Fruit fly (Drosophila melanogaster) whole organism, prepupa: ENCODE results near the gene aux.

Source experiments
- Blimp-1 ChIP-seq: fragments of 200-800 bp; sonication (Bioruptor generic); optimal IDR thresholded peaks from 3 replicates; lab custom pipeline; 2017; ENCODE audit warnings: missing biosample characterization, missing genetic modification characterization, mild to moderate bottlenecking, moderate library complexity, missing genetic modification reagents
- CG10631 ChIP-seq: fragments of 200-800 bp; sonication (Bioruptor generic); optimal IDR thresholded peaks from 2 replicates; lab custom pipeline; 2016; ENCODE audit warnings: missing biosample characterization, missing genetic modification characterization
- CG10669 ChIP-seq: fragments of 200-800 bp; sonication (Bioruptor generic); optimal IDR thresholded peaks from 3 replicates; lab custom pipeline; 2018; ENCODE audit warnings: missing biosample characterization, mild to moderate bottlenecking, missing genetic modification characterization, moderate library complexity
- CG11294 ChIP-seq: fragments of 200-800 bp; sonication (Bioruptor generic); IDR thresholded peaks from 2 replicates; pipeline ENCODE4 v1.3.6; 2022; ENCODE audit warnings: missing biosample characterization, missing genetic modification characterization
- CG11902 ChIP-seq: fragments of 200-800 bp; sonication (Bioruptor generic); optimal IDR thresholded peaks from 3 replicates; lab custom pipeline; 2016; ENCODE audit warnings: missing biosample characterization, missing genetic modification characterization
- CG15336 ChIP-seq: fragments of 200-800 bp; sonication (Bioruptor generic); IDR thresholded peaks from 2 replicates; pipeline ENCODE4 v1.3.6; 2022; ENCODE audit warnings: missing biosample characterization, missing genetic modification characterization
- CG1621 ChIP-seq: fragments of 200-800 bp; sonication (Bioruptor generic); optimal IDR thresholded peaks from 3 replicates; lab custom pipeline; 2018; ENCODE audit warnings: missing biosample characterization, mild to moderate bottlenecking, missing genetic modification characterization
- CG16779 ChIP-seq: fragments of 200-800 bp; sonication (Bioruptor generic); optimal IDR thresholded peaks from 3 replicates; lab custom pipeline; 2017; ENCODE audit warnings: missing biosample characterization, mild to moderate bottlenecking, missing genetic modification characterization
- CG3032 ChIP-seq: fragments of 200-800 bp; optimal IDR thresholded peaks from 2 replicates; lab custom pipeline; 2019; ENCODE audit warnings: missing biosample characterization, mild to moderate bottlenecking, missing genetic modification characterization, moderate library complexity
- CG34406 ChIP-seq: fragments of 200-800 bp; sonication (Bioruptor generic); optimal IDR thresholded peaks from 3 replicates; lab custom pipeline; 2016; ENCODE audit warnings: missing biosample characterization, missing genetic modification characterization
- CG3919 ChIP-seq: fragments of 200-800 bp; sonication (Bioruptor generic); optimal IDR thresholded peaks from 3 replicates; lab custom pipeline; 2016; ENCODE audit warnings: missing biosample characterization, missing genetic modification characterization
- CG4318 ChIP-seq: fragments of 200-800 bp; sonication (Bioruptor generic); optimal IDR thresholded peaks from 3 replicates; lab custom pipeline; 2017; ENCODE audit warnings: missing biosample characterization, mild to moderate bottlenecking, missing genetic modification characterization
- CG6163 ChIP-seq: fragments of 200-800 bp; sonication (Bioruptor generic); IDR thresholded peaks from 3 replicates; pipeline ENCODE4 v1.3.6; 2022; ENCODE audit warnings: missing biosample characterization, missing genetic modification characterization
- CG6276 ChIP-seq: fragments of 200-800 bp; sonication (Bioruptor generic); optimal IDR thresholded peaks from 2 replicates; lab custom pipeline; 2017; ENCODE audit warnings: missing biosample characterization, mild to moderate bottlenecking, missing genetic modification characterization
- CG6792 ChIP-seq: fragments of 200-800 bp; sonication (Bioruptor generic); optimal IDR thresholded peaks from 3 replicates; lab custom pipeline; 2016; ENCODE audit warnings: missing biosample characterization, missing genetic modification characterization
- CG6808 ChIP-seq: fragments of 200-800 bp; sonication (Bioruptor generic); optimal IDR thresholded peaks from 3 replicates; lab custom pipeline; 2017; ENCODE audit warnings: missing biosample characterization, missing genetic modification characterization, mild to moderate bottlenecking, moderate library complexity, missing genetic modification reagents
- CG7368 ChIP-seq: fragments of 200-800 bp; sonication (Bioruptor generic); optimal IDR thresholded peaks from 3 replicates; lab custom pipeline; 2016; ENCODE audit warnings: missing biosample characterization, missing genetic modification characterization
- CG8119 ChIP-seq: fragments of 200-800 bp; sonication (Bioruptor generic); IDR thresholded peaks from 3 replicates; pipeline ENCODE4 v1.3.6; 2022; ENCODE audit warnings: missing biosample characterization, missing genetic modification characterization
- CG8319 ChIP-seq: fragments of 200-800 bp; sonication (Bioruptor generic); optimal IDR thresholded peaks from 3 replicates; lab custom pipeline; 2016; ENCODE audit warnings: missing biosample characterization, missing genetic modification characterization
- CG8632 ChIP-seq: fragments of 200-800 bp; sonication (Bioruptor generic); optimal IDR thresholded peaks from 3 replicates; lab custom pipeline; 2016; ENCODE audit warnings: missing biosample characterization, missing genetic modification characterization
- CG9139 ChIP-seq: fragments of 200-800 bp; sonication (Bioruptor generic); optimal IDR thresholded peaks from 3 replicates; lab custom pipeline; 2017; ENCODE audit warnings: missing biosample characterization, mild to moderate bottlenecking, missing genetic modification characterization
- Eip75B ChIP-seq: fragments of 200-800 bp; sonication (Bioruptor generic); optimal IDR thresholded peaks from 3 replicates; lab custom pipeline; 2016; ENCODE audit warnings: missing biosample characterization, missing genetic modification characterization
- Eip78C ChIP-seq: fragments of 200-800 bp; sonication (Bioruptor generic); peaks from one replicate; lab custom pipeline; 2016; ENCODE audit warnings: missing biosample characterization, missing genetic modification characterization
- Eip93F ChIP-seq: fragments of 200-800 bp; sonication (Bioruptor generic); optimal IDR thresholded peaks from 2 replicates; lab custom pipeline; 2016; ENCODE audit warnings: missing biosample characterization, mild to moderate bottlenecking, missing genetic modification characterization
- Ets96B ChIP-seq: fragments of 200-800 bp; optimal IDR thresholded peaks from 2 replicates; lab custom pipeline; 2019; ENCODE audit warnings: missing biosample characterization, mild to moderate bottlenecking, missing genetic modification characterization, moderate library complexity
- Hr38 ChIP-seq: sonication (Bioruptor generic); optimal IDR thresholded peaks from 2 replicates; lab custom pipeline; 2016; ENCODE audit warnings: missing biosample characterization, missing genetic modification characterization
- Hr39 ChIP-seq: fragments of 200-800 bp; sonication (Bioruptor generic); optimal IDR thresholded peaks from 2 replicates; lab custom pipeline; 2016; ENCODE audit warnings: missing biosample characterization, missing genetic modification characterization
- Hr4 ChIP-seq: fragments of 200-800 bp; sonication (Bioruptor generic); optimal IDR thresholded peaks from 3 replicates; lab custom pipeline; 2016; ENCODE audit warnings: missing biosample characterization, missing genetic modification characterization
- Lpt ChIP-seq: fragments of 200-800 bp; sonication (Bioruptor generic); optimal IDR thresholded peaks from 3 replicates; lab custom pipeline; 2016; ENCODE audit warnings: missing biosample characterization, missing genetic modification characterization
- Smox ChIP-seq: fragments of 200-800 bp; sonication (Bioruptor generic); optimal IDR thresholded peaks from 3 replicates; lab custom pipeline; 2016; ENCODE audit warnings: missing biosample characterization, missing genetic modification characterization
- Sox14 ChIP-seq: fragments of 200-800 bp; sonication (Bioruptor generic); optimal IDR thresholded peaks from 3 replicates; lab custom pipeline; 2016; ENCODE audit warnings: missing biosample characterization, missing genetic modification characterization
- achi ChIP-seq: fragments of 200-800 bp; sonication (Bioruptor generic); optimal IDR thresholded peaks from 3 replicates; lab custom pipeline; 2016; ENCODE audit warnings: missing biosample characterization, missing genetic modification characterization
- acj6 ChIP-seq: fragments of 200-800 bp; sonication (Bioruptor generic); optimal IDR thresholded peaks from 3 replicates; lab custom pipeline; 2016; ENCODE audit warnings: missing biosample characterization, missing genetic modification characterization
- cyc ChIP-seq: fragments of 200-800 bp; sonication (Bioruptor generic); optimal IDR thresholded peaks from 3 replicates; lab custom pipeline; 2016; ENCODE audit warnings: missing biosample characterization, missing genetic modification characterization
- dsx ChIP-seq: fragments of 200-800 bp; optimal IDR thresholded peaks from 3 replicates; lab custom pipeline; 2019; ENCODE audit warnings: missing biosample characterization, mild to moderate bottlenecking, missing genetic modification characterization, moderate library complexity; ENCODE audit not compliant: poor library complexity, severe bottlenecking
- eg ChIP-seq: fragments of 200-800 bp; sonication (Bioruptor generic); IDR thresholded peaks from 3 replicates; pipeline ENCODE4 v1.3.6; 2022; ENCODE audit warnings: missing biosample characterization, missing genetic modification characterization
- esn ChIP-seq: fragments of 200-800 bp; sonication (Bioruptor generic); optimal IDR thresholded peaks from 2 replicates; lab custom pipeline; 2016; ENCODE audit warnings: missing biosample characterization, mild to moderate bottlenecking, missing genetic modification characterization, moderate library complexity
- fd59A ChIP-seq: fragments of 200-800 bp; sonication (Bioruptor generic); optimal IDR thresholded peaks from 2 replicates; lab custom pipeline; 2017; ENCODE audit warnings: missing biosample characterization, mild to moderate bottlenecking, missing genetic modification characterization, missing genetic modification reagents
- fd85E ChIP-seq: fragments of 200-800 bp; sonication (Bioruptor generic); optimal IDR thresholded peaks from 3 replicates; lab custom pipeline; 2016; ENCODE audit warnings: missing biosample characterization, missing genetic modification characterization
- fkh ChIP-seq: fragments of 200-800 bp; sonication (Bioruptor generic); optimal IDR thresholded peaks from 3 replicates; lab custom pipeline; 2017; ENCODE audit warnings: missing biosample characterization, mild to moderate bottlenecking, missing genetic modification characterization, moderate library complexity
- pdm3 ChIP-seq: fragments of 200-800 bp; sonication (Bioruptor generic); optimal IDR thresholded peaks from 3 replicates; lab custom pipeline; 2016; ENCODE audit warnings: missing biosample characterization, missing genetic modification characterization
- salr ChIP-seq, 2 experiments: fragments of 200-800 bp; sonication (Bioruptor generic); optimal IDR thresholded peaks; 3 replicates each; lab custom pipeline; 2016 to 2018; ENCODE audit warnings: missing biosample characterization in 2 of 2, missing genetic modification characterization in 2 of 2, mild to moderate bottlenecking in 1 of 2
- ss ChIP-seq, 2 experiments: fragments of 200-800 bp; sonication (Bioruptor generic); optimal IDR thresholded peaks; 2 replicates in 1 of 2; 3 replicates in 1 of 2; lab custom pipeline; 2017 to 2018; ENCODE audit warnings: mild to moderate bottlenecking in 2 of 2, missing biosample characterization in 2 of 2, missing genetic modification characterization in 2 of 2, moderate library complexity in 1 of 2
- svp ChIP-seq: fragments of 200-800 bp; sonication (Bioruptor generic); peaks from one replicate; lab custom pipeline; 2016; ENCODE audit warnings: missing biosample characterization, missing genetic modification characterization
- vri ChIP-seq: fragments of 200-800 bp; sonication (Bioruptor generic); optimal IDR thresholded peaks from 3 replicates; lab custom pipeline; 2016; ENCODE audit warnings: missing biosample characterization, mild to moderate bottlenecking, missing genetic modification characterization

Gene aux

dm6 chr3R:4214038-4214437 is 2.5 kb downstream of the aux start (continued):
- TF ChIP-seq CG16779 (tag; lab: Kevin White, UChicago), result peak; percentile 65
- peak; percentile 88 for TF ChIP-seq CG10669 (GFP tag; lab: Kevin White, UChicago)
- TF ChIP-seq CG8319, result peak; percentile 85
- peak; percentile 88 for TF ChIP-seq fd59A (GFP tag; lab: Kevin White, UChicago)
- peak; percentile 91 for TF ChIP-seq Eip75B (GFP tag; lab: Kevin White, UChicago)
- TF ChIP-seq CG34406 (GFP tag; lab: Kevin White, UChicago), result peak; percentile 77
- TF ChIP-seq pdm3 (GFP tag; lab: Kevin White, UChicago), result peak; percentile 89
- TF ChIP-seq acj6 (GFP tag; lab: Kevin White, UChicago), result peak; percentile 91
- peak; percentile 89 for TF ChIP-seq Ets96B
- TF ChIP-seq CG4318 (GFP tag; lab: Kevin White, UChicago), result peak; percentile 80
- TF ChIP-seq Hr4, result peak; percentile 90
- peak; percentile 93 for TF ChIP-seq CG7368
- TF ChIP-seq CG6808 (GFP tag; lab: Kevin White, UChicago), result peak; percentile 87
- TF ChIP-seq CG3032 (tag; lab: Kevin White, UChicago), result peak; percentile 87
- TF ChIP-seq Hr38 (GFP tag; lab: Kevin White, UChicago), result peak; percentile 52
- peak; percentile 73 for TF ChIP-seq CG6276 (GFP tag; lab: Kevin White, UChicago)
- peak; percentile 89 for TF ChIP-seq CG1621 (tag; lab: Kevin White, UChicago)
- peak; percentile 94 for TF ChIP-seq svp (GFP tag; lab: Kevin White, UChicago)
- TF ChIP-seq fd85E (GFP tag; lab: Kevin White, UChicago), result peak; percentile 55
- no peak for TF ChIP-seq fkh (GFP tag; lab: Kevin White, UChicago)
- TF ChIP-seq vri (GFP tag; lab: Kevin White, UChicago), result peak; percentile 66
- TF ChIP-seq CG10631, result peak; percentile 85
- TF ChIP-seq Sox14 (GFP tag; lab: Kevin White, UChicago), result peak; percentile 88
- TF ChIP-seq salr (GFP tag; optimal IDR thresholded peaks at IDR 0.05; lab: Kevin White, UChicago), result peak; percentile 54 to 84

DNA sequence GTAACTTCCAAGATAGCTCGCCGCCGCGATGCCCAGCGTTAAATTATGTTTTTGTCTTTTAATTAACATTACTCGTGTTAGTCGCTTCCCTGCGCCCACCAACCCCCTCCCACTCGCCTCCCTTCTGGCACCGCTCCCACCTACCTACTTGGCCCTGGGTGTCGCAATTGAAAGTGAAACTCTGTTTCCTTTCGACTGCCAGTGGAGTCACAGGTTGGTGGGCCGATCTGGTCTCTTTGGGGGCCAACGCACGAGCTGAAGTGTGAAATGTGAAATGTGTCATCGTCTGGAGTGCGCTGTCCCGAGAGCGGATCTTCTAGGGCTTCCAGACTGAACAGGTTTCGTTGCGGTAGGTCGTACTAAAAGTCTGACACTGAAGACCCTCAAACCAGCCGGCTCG is 3.0 kb downstream of the aux start:
- peak; percentile 10 for TF ChIP-seq Eip78C (GFP tag; lab: Kevin White, UChicago)
- no peak for TF ChIP-seq fd85E (GFP tag; lab: Kevin White, UChicago)
- peak; percentile 59 for TF ChIP-seq Blimp-1

DNA sequence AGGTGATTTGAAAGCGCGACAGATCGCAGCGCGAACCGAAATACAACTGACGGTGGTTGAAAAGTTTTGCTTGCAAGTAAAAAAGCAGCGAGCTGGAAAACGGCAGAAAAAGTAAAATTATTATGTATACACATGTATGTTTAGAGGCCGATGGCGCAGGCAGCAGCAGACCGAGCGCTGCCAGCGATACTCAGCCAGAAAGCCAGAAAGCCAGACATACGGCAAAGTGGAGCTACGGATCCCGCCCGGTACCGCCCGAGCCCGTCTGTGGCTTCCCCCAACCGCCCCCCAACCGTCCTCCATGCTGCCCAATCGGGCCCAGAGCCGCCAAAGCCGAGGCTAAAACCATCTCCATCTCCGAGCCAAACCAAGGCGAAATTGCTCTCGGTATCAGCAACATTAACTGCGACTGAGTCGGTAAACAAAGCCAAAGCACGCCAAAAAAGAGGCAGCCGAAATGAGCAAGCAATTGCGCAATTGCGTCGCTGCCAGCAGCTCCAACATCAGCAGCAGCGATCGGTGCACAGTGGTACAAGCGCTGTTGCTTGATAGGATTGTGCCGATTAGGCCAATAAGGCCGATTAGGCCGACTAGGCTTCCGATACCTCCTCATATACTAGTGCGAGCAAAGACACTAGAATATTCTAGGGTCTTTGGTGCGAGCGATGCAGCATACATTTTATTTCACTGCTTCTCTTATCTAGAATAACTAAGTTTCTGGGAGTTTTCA is 3.8 kb downstream of the aux start, which contains the start of gene CG14636:
Gene CG14636 (minus strand): TSS at position 51 of the 730 bp plus-strand sequence.
- TF ChIP-seq CG9139 (GFP tag; lab: Kevin White, UChicago), result no peak
- peak; percentile 13 for TF ChIP-seq fd85E (GFP tag; lab: Kevin White, UChicago)
- TF ChIP-seq CG3919 (GFP tag; lab: Kevin White, UChicago), result peak; percentile 70
- peak; percentile 47 for TF ChIP-seq CG3032 (tag; lab: Kevin White, UChicago)
- peak; percentile 69 for TF ChIP-seq eg
- TF ChIP-seq CG11902 (GFP tag; lab: Kevin White, UChicago), result peak; percentile 66
- peak; percentile 46 for TF ChIP-seq CG6792 (GFP tag; lab: Kevin White, UChicago)
- peak in 1 of 2 experiments; percentile 10 for TF ChIP-seq salr (GFP tag; optimal IDR thresholded peaks at IDR 0.05; lab: Kevin White, UChicago)
- TF ChIP-seq fd59A (GFP tag; lab: Kevin White, UChicago), result peak; percentile 27
- no peak for TF ChIP-seq Smox
- peak; percentile 72 for TF ChIP-seq fkh (GFP tag; lab: Kevin White, UChicago)
- peak; percentile 94 for TF ChIP-seq Eip78C (GFP tag; lab: Kevin White, UChicago)
- peak; percentile 52 for TF ChIP-seq Lpt (GFP tag; lab: Kevin White, UChicago)
- TF ChIP-seq Eip75B (GFP tag; lab: Kevin White, UChicago), result no peak
- TF ChIP-seq dsx (GFP tag; lab: Kevin White, UChicago), result peak; percentile 25
- peak; percentile 79 for TF ChIP-seq CG15336
- no peak for TF ChIP-seq Blimp-1
- TF ChIP-seq CG8319, result peak; percentile 66
- TF ChIP-seq CG34406 (GFP tag; lab: Kevin White, UChicago), result no peak
- TF ChIP-seq CG8119, result peak; percentile 80
- TF ChIP-seq CG4318 (GFP tag; lab: Kevin White, UChicago), result peak; percentile 64
- peak; percentile 55 for TF ChIP-seq CG11294 (GFP tag; lab: Robert Waterston, UW)
- TF ChIP-seq achi (GFP tag; lab: Kevin White, UChicago), result peak; percentile 77
- TF ChIP-seq CG1621 (tag; lab: Kevin White, UChicago), result no peak
- TF ChIP-seq ss (GFP tag; optimal IDR thresholded peaks at IDR 0.05; lab: Kevin White, UChicago), result peak; percentile 3 to 35
- TF ChIP-seq Hr39, result peak; percentile 72
- peak; percentile 56 for TF ChIP-seq cyc
- peak; percentile 80 for TF ChIP-seq CG6163 (GFP tag; lab: Robert Waterston, UW)
- peak; percentile 44 for TF ChIP-seq esn (GFP tag; lab: Kevin White, UChicago)
- TF ChIP-seq CG8632 (GFP tag; lab: Kevin White, UChicago), result peak; percentile 69
- no peak for TF ChIP-seq Eip93F (GFP tag; lab: Kevin White, UChicago)
- TF ChIP-seq CG10669 (GFP tag; lab: Kevin White, UChicago), result peak; percentile 46
